Worm (Caenorhabditis elegans): ENCODE measurements around the gene F13C5.2.
A peak's percentile ranks its signal among the peaks of the same experiment; 100 is the strongest.

The F13C5.2 gene

ce11 chrX:557857-558256 is 35.9 kb upstream of the F13C5.2 start, which contains the start of gene nas-38:
TSS of gene nas-38 (plus strand) at chrX:558157.
- no peak for TF ChIP-seq flt-1 (GFP tag; IDR thresholded peaks at IDR 0.05)
- no peak for TF ChIP-seq ets-7 (tag; optimal IDR thresholded peaks at IDR 0.05)
- TF ChIP-seq sea-1 (GFP tag; conservative IDR thresholded peaks at IDR 0.05) = no peak
- TF ChIP-seq B0310.2 (tag; optimal IDR thresholded peaks at IDR 0.05) = no peak

ce11 chrX:571367-571766 is 22.4 kb upstream of the F13C5.2 start:
- TF ChIP-seq ceh-36 (tag; optimal IDR thresholded peaks at IDR 0.05) = no peak
- TF ChIP-seq tbx-37 (GFP tag; conservative IDR thresholded peaks at IDR 0.05) = no peak
- no peak for TF ChIP-seq pes-1 (GFP tag; IDR thresholded peaks at IDR 0.05)
- no peak for TF ChIP-seq sea-1 (GFP tag; conservative IDR thresholded peaks at IDR 0.05)
- no peak for TF ChIP-seq hnd-1 (tag; optimal IDR thresholded peaks at IDR 0.05)
- no peak for TF ChIP-seq ceh-13 (GFP tag; optimal IDR thresholded peaks at IDR 0.05)

- TF ChIP-seq tra-4 (tag; optimal IDR thresholded peaks at IDR 0.05) = no peak
- no peak for TF ChIP-seq tbx-11 (GFP tag; IDR thresholded peaks at IDR 0.05)
- no peak for TF ChIP-seq hnd-1 (tag; optimal IDR thresholded peaks at IDR 0.05)
- no peak for TF ChIP-seq ets-7 (tag; optimal IDR thresholded peaks at IDR 0.05)
- TF ChIP-seq pes-1 (GFP tag; IDR thresholded peaks at IDR 0.05) = no peak
These were observed 21.2 kb upstream of the F13C5.2 start, which contains the start of gene mrp-2 for ce11 chrX:572601-573000. TSS of gene mrp-2 (minus strand) at chrX:572701.

ce11 chrX:573270-573669 is 20.5 kb upstream of the F13C5.2 start:
- TF ChIP-seq pes-1 (GFP tag; IDR thresholded peaks at IDR 0.05) = no peak
- peak; percentile 50 for TF ChIP-seq F13C5.2 (tag; optimal IDR thresholded peaks at IDR 0.05)
- no peak for TF ChIP-seq tra-4 (tag; optimal IDR thresholded peaks at IDR 0.05)
- no peak for TF ChIP-seq tbx-11 (GFP tag; IDR thresholded peaks at IDR 0.05)

ce11 chrX:575084-575483 is 18.7 kb upstream of the F13C5.2 start:
- no peak for TF ChIP-seq flt-1 (GFP tag; IDR thresholded peaks at IDR 0.05)
- TF ChIP-seq hmg-4 (GFP tag; optimal IDR thresholded peaks at IDR 0.05) = no peak
- no peak for TF ChIP-seq F13C5.2 (tag; optimal IDR thresholded peaks at IDR 0.05)
- TF ChIP-seq B0310.2 (tag; optimal IDR thresholded peaks at IDR 0.05) = no peak
- no peak for TF ChIP-seq scrt-1 (GFP tag; IDR thresholded peaks at IDR 0.05)
- TF ChIP-seq tbx-37 (GFP tag; conservative IDR thresholded peaks at IDR 0.05) = no peak
- TF ChIP-seq tbx-11 (GFP tag; IDR thresholded peaks at IDR 0.05) = no peak
- no peak for TF ChIP-seq ama-1 (optimal IDR thresholded peaks at IDR 0.05)
- no peak for TF ChIP-seq sea-1 (GFP tag; conservative IDR thresholded peaks at IDR 0.05)
- no peak for TF ChIP-seq aly-1 (tag; optimal IDR thresholded peaks at IDR 0.05)

- TF ChIP-seq B0310.2 (tag; optimal IDR thresholded peaks at IDR 0.05) = no peak
- no peak for TF ChIP-seq tbx-37 (GFP tag; conservative IDR thresholded peaks at IDR 0.05)
- no peak for TF ChIP-seq ama-1 (optimal IDR thresholded peaks at IDR 0.05)
- no peak for TF ChIP-seq tra-4 (tag; optimal IDR thresholded peaks at IDR 0.05)
- no peak for TF ChIP-seq sea-1 (GFP tag; conservative IDR thresholded peaks at IDR 0.05)
- no peak for TF ChIP-seq aly-1 (tag; optimal IDR thresholded peaks at IDR 0.05)
- 0 out of 2 replicates have a peak, but pooled peaks have one; percentile 18 for TF ChIP-seq scrt-1 (GFP tag; IDR thresholded peaks at IDR 0.05)
These were observed 12.0 kb upstream of the F13C5.2 start for ce11 chrX:581754-582153.

- TF ChIP-seq scrt-1 (GFP tag; IDR thresholded peaks at IDR 0.05) = no peak
- TF ChIP-seq hnd-1 (tag; optimal IDR thresholded peaks at IDR 0.05) = no peak
- TF ChIP-seq tbx-37 (GFP tag; conservative IDR thresholded peaks at IDR 0.05) = no peak
- TF ChIP-seq ceh-13 (GFP tag; optimal IDR thresholded peaks at IDR 0.05) = no peak
- TF ChIP-seq hmbx-1 (tag; optimal IDR thresholded peaks at IDR 0.05) = no peak
- no peak for TF ChIP-seq ceh-36 (tag; optimal IDR thresholded peaks at IDR 0.05)
- TF ChIP-seq tra-4 (tag; optimal IDR thresholded peaks at IDR 0.05) = no peak
- no peak for TF ChIP-seq B0310.2 (tag; optimal IDR thresholded peaks at IDR 0.05)
- TF ChIP-seq aly-1 (tag; optimal IDR thresholded peaks at IDR 0.05) = no peak
- TF ChIP-seq tbx-11 (GFP tag; IDR thresholded peaks at IDR 0.05) = no peak
These were observed 8.1 kb upstream of the F13C5.2 start for ce11 chrX:585598-586217.

- TF ChIP-seq hnd-1 (tag; optimal IDR thresholded peaks at IDR 0.05) (no peak), scrt-1 (GFP tag; IDR thresholded peaks at IDR 0.05) (no peak), hmg-4 (GFP tag; optimal IDR thresholded peaks at IDR 0.05) (no peak), tra-4 (tag; optimal IDR thresholded peaks at IDR 0.05) (no peak), ama-1 (optimal IDR thresholded peaks at IDR 0.05) (no peak), ets-7 (tag; optimal IDR thresholded peaks at IDR 0.05) (no peak), sea-1 (GFP tag; conservative IDR thresholded peaks at IDR 0.05) (no peak), tbx-37 (GFP tag; conservative IDR thresholded peaks at IDR 0.05) (no peak)
These were observed 6.0 kb upstream of the F13C5.2 start, which contains the start of gene mrp-1 for ce11 chrX:587798-588197. TSS of gene mrp-1 (minus strand) at chrX:587898.

- TF ChIP-seq scrt-1 (GFP tag; IDR thresholded peaks at IDR 0.05) = no peak
- TF ChIP-seq hmbx-1 (tag; optimal IDR thresholded peaks at IDR 0.05) = no peak
These were observed 2.7 kb upstream of the F13C5.2 start for ce11 chrX:591056-591455.

Measured in whole organism, early embryonic.